Fruit fly (Drosophila melanogaster): ENCODE measurements around the gene Mt2.

Mt2 gene

DNA sequence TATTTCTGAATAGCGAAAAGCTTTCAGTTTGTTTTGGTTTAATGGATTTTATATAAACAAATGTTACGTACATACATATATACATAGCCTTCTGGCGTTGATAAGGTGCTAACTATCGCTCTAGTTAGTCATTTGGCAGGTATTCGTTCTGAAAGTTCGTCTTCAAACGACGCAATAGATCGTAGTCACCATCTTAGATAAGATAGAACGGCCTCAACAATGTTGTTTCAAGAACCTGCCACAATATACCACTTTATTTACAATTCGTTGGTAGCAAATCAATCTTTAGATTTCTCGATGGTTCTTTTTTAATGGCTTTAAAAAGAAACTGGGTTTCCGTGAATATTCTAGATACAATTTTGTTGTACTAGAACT lies 49.5 kb upstream of the Mt2 start (continued):
- TF ChIP-seq CG16815 (GFP tag; optimal IDR thresholded peaks at IDR 0.05), result no peak
- peak; percentile 34; the same call in 1 of the 2 replicates for TF ChIP-seq CG14441 (GFP tag; IDR thresholded peaks at IDR 0.05)
- TF ChIP-seq Deaf1 (tag; optimal IDR thresholded peaks at IDR 0.05), result peak; percentile 8

- no peak for TF ChIP-seq Hr39 (optimal IDR thresholded peaks at IDR 0.05)
- peak; percentile 66; the same call in 1 of the 2 replicates for TF ChIP-seq MBD-R2 (GFP tag; IDR thresholded peaks at IDR 0.05)
- TF ChIP-seq Bgb (GFP tag; IDR thresholded peaks at IDR 0.05; ENCODE audit: partially characterized antibody), result 0 out of 2 replicates have a peak, but pooled peaks have one; percentile 15
- TF ChIP-seq Myb (GFP tag; optimal IDR thresholded peaks at IDR 0.05), result peak; percentile 85
- TF ChIP-seq MESR4 (GFP tag; optimal IDR thresholded peaks at IDR 0.05), result peak; percentile 22
- no peak for TF ChIP-seq run (tag; optimal IDR thresholded peaks at IDR 0.05)
- TF ChIP-seq CG14710 (tag; optimal IDR thresholded peaks at IDR 0.05), result peak; percentile 36
- no peak for TF ChIP-seq CG3847 (GFP tag; IDR thresholded peaks at IDR 0.05)
- TF ChIP-seq Awh (GFP tag; IDR thresholded peaks at IDR 0.05), result no peak
- TF ChIP-seq CG11560 (tag; IDR thresholded peaks at IDR 0.05), result no peak
- peak; percentile 47 for TF ChIP-seq CG13287 (GFP tag; IDR thresholded peaks at IDR 0.05; ENCODE audit: partially characterized antibody)
- peak; percentile 14 for TF ChIP-seq YL-1 (GFP tag; optimal IDR thresholded peaks at IDR 0.05)
- no peak for TF ChIP-seq CG18599 (GFP tag; optimal IDR thresholded peaks at IDR 0.05)
- peak; percentile 43 for TF ChIP-seq pzg (GFP tag; optimal IDR thresholded peaks at IDR 0.05)
- no peak for TF ChIP-seq inv (GFP tag; IDR thresholded peaks at IDR 0.05; ENCODE audit: partially characterized antibody)
- TF ChIP-seq E2f2 (GFP tag; IDR thresholded peaks at IDR 0.05), result peak; percentile 19; the same call in 1 of the 2 replicates
- no peak for TF ChIP-seq pros (GFP tag; optimal IDR thresholded peaks at IDR 0.05)
- no peak for TF ChIP-seq CG4424 (GFP tag; optimal IDR thresholded peaks at IDR 0.05)
- no peak for TF ChIP-seq CG4707 (GFP tag; optimal IDR thresholded peaks at IDR 0.05)
- TF ChIP-seq CG2116 (GFP tag; optimal IDR thresholded peaks at IDR 0.05), result peak; percentile 1
- TF ChIP-seq CG10267 (tag; optimal IDR thresholded peaks at IDR 0.05), result peak; percentile 18
- peak; percentile 59 to 91 for TF ChIP-seq crp (GFP tag; optimal IDR thresholded peaks at IDR 0.05)
- TF ChIP-seq Dll (GFP tag; IDR thresholded peaks at IDR 0.05; ENCODE audit: partially characterized antibody), result peak; percentile 19; the same call in 1 of the 4 replicates
- TF ChIP-seq CG17612 (GFP tag; IDR thresholded peaks at IDR 0.05), result no peak
- TF ChIP-seq gfzf (GFP tag; optimal IDR thresholded peaks at IDR 0.05), result peak; percentile 57
- no peak for TF ChIP-seq pb (GFP tag; optimal IDR thresholded peaks at IDR 0.05)
- TF ChIP-seq Dp (GFP tag; optimal IDR thresholded peaks at IDR 0.05), result peak; percentile 35
- TF ChIP-seq CG13424 (tag; optimal IDR thresholded peaks at IDR 0.05), result no peak
- TF ChIP-seq Kr (GFP tag; optimal IDR thresholded peaks at IDR 0.05), result no peak
- TF ChIP-seq stwl (tag; optimal IDR thresholded peaks at IDR 0.05), result peak; percentile 35
- TF ChIP-seq CG9797 (GFP tag; optimal IDR thresholded peaks at IDR 0.05), result peak; percentile 66
- TF ChIP-seq Opbp (GFP tag; IDR thresholded peaks at IDR 0.05; ENCODE audit: partially characterized antibody), result no peak
Measured at dm6 chr2L:12048723-12049122, 47.6 kb upstream of the Mt2 start, which contains the start of gene Plzf. Plzf (minus strand) TSS chr2L:12048918.

- TF ChIP-seq Asciz (GFP tag; optimal IDR thresholded peaks at IDR 0.05), result peak; percentile 69
- peak; percentile 39 for TF ChIP-seq CG3407 (GFP tag; optimal IDR thresholded peaks at IDR 0.05)
- TF ChIP-seq Sox100B (GFP tag; optimal IDR thresholded peaks at IDR 0.05), result peak; percentile 55
- 0 out of 2 replicates have a peak, but pooled peaks have one; percentile 32 for TF ChIP-seq CG31441 (GFP tag; IDR thresholded peaks at IDR 0.05)
- peak; percentile 8 for TF ChIP-seq Fer3 (tag; optimal IDR thresholded peaks at IDR 0.05)
- no peak for TF ChIP-seq CG3847 (GFP tag; IDR thresholded peaks at IDR 0.05)
- TF ChIP-seq CG4707 (GFP tag; optimal IDR thresholded peaks at IDR 0.05), result peak; percentile 36
- no peak for TF ChIP-seq CG8290 (GFP tag; optimal IDR thresholded peaks at IDR 0.05)
- no peak for TF ChIP-seq CG8290 (tag; optimal IDR thresholded peaks at IDR 0.05)
- TF ChIP-seq disco-r (GFP tag; optimal IDR thresholded peaks at IDR 0.05), result no peak
- TF ChIP-seq C15 (GFP tag; IDR thresholded peaks at IDR 0.05), result no peak
- peak; percentile 5 for TF ChIP-seq CG33557 (GFP tag; optimal IDR thresholded peaks at IDR 0.05)
- no peak for TF ChIP-seq Mad (GFP tag; optimal IDR thresholded peaks at IDR 0.05)
- TF ChIP-seq CG10321 (GFP tag; IDR thresholded peaks at IDR 0.05), result no peak
- peak; percentile 38 for TF ChIP-seq CG15601 (tag; optimal IDR thresholded peaks at IDR 0.05)
- no peak for TF ChIP-seq CG12659 (GFP tag; optimal IDR thresholded peaks at IDR 0.05)
- TF ChIP-seq Ada2b (GFP tag; IDR thresholded peaks at IDR 0.05), result no peak
Measured at dm6 chr2L:12049133-12049532, 47.2 kb upstream of the Mt2 start, which contains the start of gene PLCXD. PLCXD (plus strand) TSS chr2L:12049418.
